Worm (Caenorhabditis elegans) whole organism, early embryonic: ENCODE data around the gene idpb-3.
"Not testable (repeated sequence)": the region's sequence is repeated elsewhere in the genome, so short reads cannot be mapped to it uniquely, and the experiment has no call there.

Source experiments
- B0310.2 ChIP-seq: sonication (generic microtip); optimal IDR thresholded peaks from 2 replicates; lab custom pipeline; 2016; ENCODE audit warnings: mild to moderate bottlenecking, missing genetic modification characterization, missing compliant biosample characterization
- F13C5.2 ChIP-seq: sonication (generic microtip); optimal IDR thresholded peaks from 2 replicates; lab custom pipeline; 2017; ENCODE audit warnings: mild to moderate bottlenecking, missing genetic modification characterization, inconsistent platforms, missing compliant biosample characterization
- aly-1 ChIP-seq: sonication (generic microtip); optimal IDR thresholded peaks from 2 replicates; lab custom pipeline; 2016; ENCODE audit warnings: missing genetic modification characterization, missing compliant biosample characterization
- ama-1 ChIP-seq: fragments of 150-350 bp; optimal IDR thresholded peaks from 2 replicates; lab custom pipeline; 2014
- ceh-13 ChIP-seq: fragments of 200-800 bp; sonication (Bioruptor generic); optimal IDR thresholded peaks from 2 replicates; lab custom pipeline; 2018; ENCODE audit warnings: mild to moderate bottlenecking, missing genetic modification characterization, missing compliant biosample characterization
- ceh-36 ChIP-seq: sonication (generic microtip); optimal IDR thresholded peaks from 2 replicates; lab custom pipeline; 2016; ENCODE audit warnings: missing genetic modification characterization, inconsistent platforms, missing compliant biosample characterization
- ets-7 ChIP-seq: sonication (generic microtip); optimal IDR thresholded peaks from 2 replicates; lab custom pipeline; 2016; ENCODE audit warnings: missing genotype, missing genetic modification characterization, missing compliant biosample characterization
- flt-1 ChIP-seq: fragments of 200-800 bp; sonication (Bioruptor generic); IDR thresholded peaks from 2 replicates; pipeline ENCODE4 v1.3.6; 2022; ENCODE audit warnings: missing genetic modification characterization, missing compliant biosample characterization
- hmbx-1 ChIP-seq: sonication (generic microtip); optimal IDR thresholded peaks from 2 replicates; lab custom pipeline; 2016; ENCODE audit warnings: mild to moderate bottlenecking, missing genetic modification characterization, missing compliant biosample characterization
- hmg-4 ChIP-seq: fragments of 200-800 bp; sonication (Bioruptor generic); optimal IDR thresholded peaks from 2 replicates; lab custom pipeline; 2018; ENCODE audit warnings: mild to moderate bottlenecking, missing genetic modification characterization, missing compliant biosample characterization
- hnd-1 ChIP-seq: sonication (generic microtip); optimal IDR thresholded peaks from 2 replicates; lab custom pipeline; 2016; ENCODE audit warnings: missing genetic modification characterization, missing compliant biosample characterization
- pes-1 ChIP-seq: fragments of 200-800 bp; sonication (Bioruptor generic); IDR thresholded peaks from 2 replicates; pipeline ENCODE4 v1.3.6; 2022; ENCODE audit warnings: missing genetic modification reagents, missing genetic modification characterization, missing compliant biosample characterization
- scrt-1 ChIP-seq: fragments of 200-800 bp; sonication (Bioruptor generic); IDR thresholded peaks from 2 replicates; pipeline ENCODE4 v1.3.6; 2022; ENCODE audit warnings: missing genetic modification characterization, missing compliant biosample characterization
- sea-1 ChIP-seq: fragments of 200-800 bp; sonication (Bioruptor generic); conservative IDR thresholded peaks from 2 replicates; pipeline ENCODE4 v1.3.6; 2022; ENCODE audit warnings: missing genetic modification characterization, missing compliant biosample characterization
- tbx-11 ChIP-seq: fragments of 200-800 bp; sonication (Bioruptor generic); IDR thresholded peaks from 2 replicates; pipeline ENCODE4 v1.3.6; 2022; ENCODE audit warnings: missing genetic modification characterization, missing compliant biosample characterization
- tbx-37 ChIP-seq: fragments of 200-800 bp; sonication (Bioruptor generic); conservative IDR thresholded peaks from 2 replicates; pipeline ENCODE4 v1.3.6; 2022; ENCODE audit warnings: missing genetic modification reagents, missing genetic modification characterization, missing compliant biosample characterization
- tra-4 ChIP-seq: sonication (generic microtip); optimal IDR thresholded peaks from 2 replicates; lab custom pipeline; 2017; ENCODE audit warnings: missing genetic modification characterization, missing compliant biosample characterization

Gene idpb-3

ce11 chrII:5130081-5130480 is 28.5 kb upstream of the idpb-3 start, which contains the start of gene lgc-56:
lgc-56 (plus strand) TSS chrII:5130381.
- TF ChIP-seq hmg-4 (GFP tag; lab: Kevin White, UChicago) (no peak), F13C5.2 (tag; lab: Kevin White, UChicago) (no peak), B0310.2 (no peak), ceh-13 (no peak), hmbx-1 (no peak), aly-1 (tag; lab: Kevin White, UChicago) (no peak), flt-1 (no peak), scrt-1 (no peak), ceh-36 (tag; lab: Kevin White, UChicago) (no peak), tbx-37 (GFP tag; lab: Robert Waterston, UW) (no peak), pes-1 (no peak), tbx-11 (no peak), ets-7 (tag; lab: Kevin White, UChicago) (no peak), ama-1 (no peak), tra-4 (tag; lab: Kevin White, UChicago) (no peak), sea-1 (no peak), hnd-1 (no peak)

ce11 chrII:5120612-5121011 is 19.0 kb upstream of the idpb-3 start:
- no peak for TF ChIP-seq ceh-13
- no peak for TF ChIP-seq tra-4 (tag; lab: Kevin White, UChicago)
- TF ChIP-seq B0310.2 = no peak
- TF ChIP-seq hmbx-1 = no peak
- TF ChIP-seq scrt-1 = no peak
- no peak for TF ChIP-seq F13C5.2 (tag; lab: Kevin White, UChicago)
- TF ChIP-seq ets-7 (tag; lab: Kevin White, UChicago) = no peak
- TF ChIP-seq tbx-11 = no peak
- TF ChIP-seq sea-1 = no peak
- no peak for TF ChIP-seq hmg-4 (GFP tag; lab: Kevin White, UChicago)
- no peak for TF ChIP-seq flt-1
- TF ChIP-seq aly-1 (tag; lab: Kevin White, UChicago) = no peak

- no peak for TF ChIP-seq hnd-1
- no peak for TF ChIP-seq pes-1
- no peak for TF ChIP-seq tbx-37 (GFP tag; lab: Robert Waterston, UW)
- TF ChIP-seq ama-1 = no peak
- no peak for TF ChIP-seq tbx-11
- no peak for TF ChIP-seq ceh-36 (tag; lab: Kevin White, UChicago)
Observed at ce11 chrII:5115733-5116132, 14.1 kb upstream of the idpb-3 start, which contains the start of gene srsy-1. srsy-1 (plus strand) TSS chrII:5116033.

ce11 chrII:5115235-5115634 is 13.6 kb upstream of the idpb-3 start, which contains the start of gene msp-74:
msp-74 (minus strand) TSS chrII:5115335.
- TF ChIP-seq pes-1; hnd-1; tbx-37 (GFP tag; lab: Robert Waterston, UW): not testable (repeated sequence)

- TF ChIP-seq ceh-13 = no peak
- TF ChIP-seq scrt-1 = no peak
- TF ChIP-seq tbx-11 = no peak
- TF ChIP-seq flt-1 = no peak
- no peak for TF ChIP-seq hnd-1
- no peak for TF ChIP-seq F13C5.2 (tag; lab: Kevin White, UChicago)
- no peak for TF ChIP-seq pes-1
- no peak for TF ChIP-seq tbx-37 (GFP tag; lab: Robert Waterston, UW)
- no peak for TF ChIP-seq B0310.2
- TF ChIP-seq aly-1 (tag; lab: Kevin White, UChicago) = no peak
- TF ChIP-seq hmg-4 (GFP tag; lab: Kevin White, UChicago) = no peak
- no peak for TF ChIP-seq ama-1
- no peak for TF ChIP-seq sea-1
- no peak for TF ChIP-seq hmbx-1
- no peak for TF ChIP-seq ets-7 (tag; lab: Kevin White, UChicago)
- no peak for TF ChIP-seq ceh-36 (tag; lab: Kevin White, UChicago)
- TF ChIP-seq tra-4 (tag; lab: Kevin White, UChicago) = no peak
Observed at ce11 chrII:5112082-5112481, 10.5 kb upstream of the idpb-3 start, which contains the start of gene F09C12.8. F09C12.8 (plus strand) TSS chrII:5112382.

- TF ChIP-seq pes-1 = no peak
- no peak for TF ChIP-seq F13C5.2 (tag; lab: Kevin White, UChicago)
- TF ChIP-seq hmg-4 (GFP tag; lab: Kevin White, UChicago) = no peak
- TF ChIP-seq sea-1 = no peak
- no peak for TF ChIP-seq ceh-13
- no peak for TF ChIP-seq aly-1 (tag; lab: Kevin White, UChicago)
- no peak for TF ChIP-seq tra-4 (tag; lab: Kevin White, UChicago)
- TF ChIP-seq tbx-37 (GFP tag; lab: Robert Waterston, UW) = no peak
- TF ChIP-seq hnd-1 = no peak
- no peak for TF ChIP-seq ama-1
- no peak for TF ChIP-seq hmbx-1
- TF ChIP-seq B0310.2 = no peak
- TF ChIP-seq flt-1 = no peak
- TF ChIP-seq ceh-36 (tag; lab: Kevin White, UChicago) = no peak
Observed at ce11 chrII:5109693-5110092, 8.1 kb upstream of the idpb-3 start, which contains the start of gene F09C12.2. F09C12.2 (plus strand) TSS chrII:5110012.

- peak; percentile 98 for TF ChIP-seq tbx-11
- peak; percentile 99 for TF ChIP-seq aly-1 (tag; lab: Kevin White, UChicago)
- TF ChIP-seq scrt-1 = peak; percentile 99
- peak; percentile 98 for TF ChIP-seq ceh-13
- TF ChIP-seq hmbx-1 = peak; percentile 89
- TF ChIP-seq ama-1 = no peak
- TF ChIP-seq hnd-1 = peak; percentile 92
- no peak; the same call in none of the 2 replicates for TF ChIP-seq flt-1
- peak; percentile 97 for TF ChIP-seq F13C5.2 (tag; lab: Kevin White, UChicago)
- peak; percentile 98 for TF ChIP-seq B0310.2
- TF ChIP-seq sea-1 = peak; percentile 97
- TF ChIP-seq tbx-37 (GFP tag; lab: Robert Waterston, UW) = peak; percentile 96
- TF ChIP-seq ceh-36 (tag; lab: Kevin White, UChicago) = peak; percentile 97
- peak; percentile 99 for TF ChIP-seq hmg-4 (GFP tag; lab: Kevin White, UChicago)
- TF ChIP-seq pes-1 = peak; percentile 98
- TF ChIP-seq tra-4 (tag; lab: Kevin White, UChicago) = peak; percentile 82
- peak; percentile 95 for TF ChIP-seq ets-7 (tag; lab: Kevin White, UChicago)
Observed at ce11 chrII:5105020-5105419, 3.4 kb upstream of the idpb-3 start.

ce11 chrII:5103784-5104457 is 2.3 kb upstream of the idpb-3 start, which contains the start of the genes C04G6.11 and mpk-2:
C04G6.11 (minus strand) TSS chrII:5103834.
mpk-2 (plus strand) TSS chrII:5104118.
- TF ChIP-seq hnd-1 (no peak), aly-1 (tag; lab: Kevin White, UChicago) (no peak), ceh-13 (no peak), flt-1 (no peak), hmg-4 (GFP tag; lab: Kevin White, UChicago) (no peak), scrt-1 (no peak), ceh-36 (tag; lab: Kevin White, UChicago) (no peak), sea-1 (no peak), B0310.2 (no peak), pes-1 (no peak)
